Fruit fly (Drosophila melanogaster): ENCODE measurements around the gene Edc3.

Gene Edc3

dm6 chr3L:17532898-17533700, 3.4 kb upstream of the Edc3 start (continued):
- TF ChIP-seq croc (GFP tag; conservative IDR thresholded peaks at IDR 0.05) (no peak), mirr (GFP tag; optimal IDR thresholded peaks at IDR 0.05) (peak; percentile 96), dysf (GFP tag; IDR thresholded peaks at IDR 0.05) (peak; percentile 44; the same call in 2 of the 3 replicates), CG11723 (GFP tag; optimal IDR thresholded peaks at IDR 0.05) (peak; percentile 1), CG4424 (GFP tag; optimal IDR thresholded peaks at IDR 0.05) (peak; percentile 66), Ets65A (GFP tag) (peak; percentile 40), CG12769 (tag; optimal IDR thresholded peaks at IDR 0.05) (peak; percentile 76), Oaz (GFP tag; IDR thresholded peaks at IDR 0.05) (no peak), Sox102F (GFP tag; optimal IDR thresholded peaks at IDR 0.05) (peak; percentile 33), CG42726 (GFP tag; IDR thresholded peaks at IDR 0.05; ENCODE audit: partially characterized antibody) (peak; percentile 80), gsb (GFP tag; IDR thresholded peaks at IDR 0.05) (0 out of 2 replicates have a peak, but pooled peaks have one; percentile 27), ase (GFP tag; IDR thresholded peaks at IDR 0.05) (no peak), HLHmδ (GFP tag; optimal IDR thresholded peaks at IDR 0.05) (peak; percentile 73), CG18619 (GFP tag; optimal IDR thresholded peaks at IDR 0.05) (peak; percentile 33), Lim3 (GFP tag; IDR thresholded peaks at IDR 0.05) (no peak), CG10274 (GFP tag; optimal IDR thresholded peaks at IDR 0.05) (no peak), Hr3 (GFP tag; optimal IDR thresholded peaks at IDR 0.05) (peak; percentile 62), CG10959 (GFP tag; IDR thresholded peaks at IDR 0.05) (no peak), CG11695 (GFP tag; IDR thresholded peaks at IDR 0.05) (no peak), CG32532 (GFP tag; IDR thresholded peaks at IDR 0.05) (peak; percentile 48; the same call in 1 of the 2 replicates), Dip3 (GFP tag; optimal IDR thresholded peaks at IDR 0.05) (peak; percentile 24), CG17361 (GFP tag; IDR thresholded peaks at IDR 0.05) (peak; percentile 48; the same call in 2 of the 3 replicates), bbx (GFP tag; IDR thresholded peaks at IDR 0.05; ENCODE audit: partially characterized antibody) (peak; percentile 62), CG8765 (GFP tag; IDR thresholded peaks at IDR 0.05) (0 out of 2 replicates have a peak, but pooled peaks have one; percentile 40), CG5953 (GFP tag; IDR thresholded peaks at IDR 0.05) (0 out of 2 replicates have a peak, but pooled peaks have one; percentile 32), CG13424 (tag; optimal IDR thresholded peaks at IDR 0.05) (peak; percentile 47)

dm6 chr3L:17532197-17532596, 2.5 kb upstream of the Edc3 start:
- peak in 1 of 2 experiments; percentile 73 for TF ChIP-seq bsh (GFP tag; optimal IDR thresholded peaks at IDR 0.05)
- TF ChIP-seq CG9932 (GFP tag; IDR thresholded peaks at IDR 0.05) = no peak; the same call in 1 of the 2 replicates
- TF ChIP-seq CG6254 (GFP tag; optimal IDR thresholded peaks at IDR 0.05) = no peak
- TF ChIP-seq lov (optimal IDR thresholded peaks at IDR 0.05) = no peak
- no peak for TF ChIP-seq lov (GFP tag; IDR thresholded peaks at IDR 0.05)
- peak; percentile 47 for TF ChIP-seq dmrt11E (tag; optimal IDR thresholded peaks at IDR 0.05)
- TF ChIP-seq CG9437 (GFP tag; optimal IDR thresholded peaks at IDR 0.05) = no peak
- no peak for TF ChIP-seq CG4617 (GFP tag; optimal IDR thresholded peaks at IDR 0.05; ENCODE audit: borderline replicate concordance)
- no peak for TF ChIP-seq zf30C (GFP tag; optimal IDR thresholded peaks at IDR 0.05)
- TF ChIP-seq gsb-n (tag; optimal IDR thresholded peaks at IDR 0.05) = peak; percentile 55
- TF ChIP-seq CG7372 (GFP tag; IDR thresholded peaks at IDR 0.05) = no peak
- TF ChIP-seq danr (GFP tag; IDR thresholded peaks at IDR 0.05) = no peak
- no peak for TF ChIP-seq chif (GFP tag; optimal IDR thresholded peaks at IDR 0.05)
- TF ChIP-seq Gsc (GFP tag; IDR thresholded peaks at IDR 0.05) = no peak
- TF ChIP-seq bowl (GFP tag; IDR thresholded peaks at IDR 0.05) = no peak
- TF ChIP-seq ara (GFP tag; IDR thresholded peaks at IDR 0.05) = no peak
- no peak for TF ChIP-seq HmgD (GFP tag; optimal IDR thresholded peaks at IDR 0.05)
- TF ChIP-seq chinmo (GFP tag; IDR thresholded peaks at IDR 0.05; ENCODE audit: partially characterized antibody) = no peak
- TF ChIP-seq CG11398 (GFP tag; optimal IDR thresholded peaks at IDR 0.05) = no peak
- no peak for TF ChIP-seq Elba2 (GFP tag; optimal IDR thresholded peaks at IDR 0.05)
- TF ChIP-seq CG17328 (GFP tag; IDR thresholded peaks at IDR 0.05) = peak; percentile 35; the same call in 1 of the 2 replicates
- no peak for TF ChIP-seq grn (GFP tag; optimal IDR thresholded peaks at IDR 0.05)
- TF ChIP-seq br (optimal IDR thresholded peaks at IDR 0.05) = no peak
- no peak for TF ChIP-seq CG11093 (GFP tag; IDR thresholded peaks at IDR 0.05)
- TF ChIP-seq Neu2 (GFP tag; optimal IDR thresholded peaks at IDR 0.05; ENCODE audit: borderline replicate concordance) = no peak
